Worm (Caenorhabditis elegans) whole organism, L3 larva: ENCODE measurements around the gene gipc-2.

Source experiments
- R02D3.7 ChIP-seq: fragments of 150-350 bp; optimal IDR thresholded peaks from 2 replicates; lab custom pipeline; 2014; ENCODE audit warnings: missing biosample characterization, missing genetic modification characterization
- ZK546.5 ChIP-seq: sonication (generic microtip); optimal IDR thresholded peaks from 2 replicates; lab custom pipeline; 2017; ENCODE audit warnings: missing biosample characterization, missing genetic modification characterization
- aly-2 ChIP-seq: fragments of 150-350 bp; optimal IDR thresholded peaks from 2 replicates; lab custom pipeline; 2014; ENCODE audit warnings: missing biosample characterization, missing genetic modification characterization
- ama-1 ChIP-seq: fragments of 150-350 bp; optimal IDR thresholded peaks from 2 replicates; lab custom pipeline; 2018
- ceh-16 ChIP-seq: sonication (generic microtip); optimal IDR thresholded peaks from 2 replicates; lab custom pipeline; 2017; ENCODE audit warnings: missing biosample characterization, missing genetic modification characterization
- ceh-28 ChIP-seq: fragments of 150-350 bp; optimal IDR thresholded peaks from 2 replicates; lab custom pipeline; 2014; ENCODE audit warnings: missing biosample characterization, missing genetic modification reagents, missing genetic modification characterization
- ceh-82 ChIP-seq: fragments of 150-350 bp; optimal IDR thresholded peaks from 2 replicates; lab custom pipeline; 2014; ENCODE audit warnings: missing biosample characterization, missing genetic modification characterization
- ceh-9 ChIP-seq: sonication (generic microtip); optimal IDR thresholded peaks from 2 replicates; lab custom pipeline; 2018; ENCODE audit warnings: missing biosample characterization, missing genetic modification characterization
- daf-12 ChIP-seq: fragments of 150-350 bp; optimal IDR thresholded peaks from 2 replicates; lab custom pipeline; 2014; ENCODE audit warnings: missing biosample characterization, missing genetic modification reagents, missing genetic modification characterization
- egl-27 ChIP-seq: sonication (generic microtip); optimal IDR thresholded peaks from 4 replicates; lab custom pipeline; 2017; ENCODE audit warnings: missing biosample characterization, missing genetic modification reagents, missing genetic modification characterization
- egl-5 ChIP-seq: fragments of 150-350 bp; optimal IDR thresholded peaks from 2 replicates; lab custom pipeline; 2017; ENCODE audit warnings: missing biosample characterization, missing genetic modification reagents, missing genetic modification characterization, inconsistent platforms
- elt-1 ChIP-seq: fragments of 150-350 bp; optimal IDR thresholded peaks from 2 replicates; lab custom pipeline; 2014; ENCODE audit warnings: missing biosample characterization, missing genetic modification characterization
- elt-2 ChIP-seq: sonication (generic microtip); optimal IDR thresholded peaks from 2 replicates; lab custom pipeline; 2016; ENCODE audit warnings: missing genetic modification reagents, mild to moderate bottlenecking, missing genetic modification characterization, missing compliant biosample characterization
- elt-3 ChIP-seq, 3 experiments: fragments of 150-350 bp in 1 of 3; sonication (generic microtip) in 2 of 3; optimal IDR thresholded peaks; 2 replicates in 2 of 3; 4 replicates in 1 of 3; lab custom pipeline; 2014 to 2017; ENCODE audit warnings: missing biosample characterization in 3 of 3, missing genetic modification characterization in 3 of 3
- eor-1 ChIP-seq, 2 experiments: fragments of 150-350 bp; optimal IDR thresholded peaks; 2 replicates each; lab custom pipeline; 2014 to 2018; ENCODE audit warnings: missing biosample characterization in 2 of 2, missing genetic modification characterization in 2 of 2
- fkh-10 ChIP-seq: sonication (generic microtip); optimal IDR thresholded peaks from 2 replicates; lab custom pipeline; 2017; ENCODE audit warnings: missing biosample characterization, missing genetic modification reagents, missing genetic modification characterization
- fos-1 ChIP-seq: fragments of 150-350 bp; optimal IDR thresholded peaks from 2 replicates; lab custom pipeline; 2014; ENCODE audit warnings: missing biosample characterization, missing genetic modification characterization
- hmg-11 ChIP-seq: sonication (generic microtip); optimal IDR thresholded peaks from 2 replicates; lab custom pipeline; 2016; ENCODE audit warnings: missing genetic modification characterization, missing compliant biosample characterization
- jun-1 ChIP-seq: fragments of 150-350 bp; optimal IDR thresholded peaks from 2 replicates; lab custom pipeline; 2014; ENCODE audit warnings: missing biosample characterization, missing genetic modification reagents, missing genetic modification characterization
- lin-15B ChIP-seq: fragments of 150-350 bp; optimal IDR thresholded peaks from 2 replicates; lab custom pipeline; 2014; ENCODE audit warnings: missing biosample characterization, missing genetic modification characterization
- lin-39 ChIP-seq: fragments of 150-350 bp; optimal IDR thresholded peaks from 2 replicates; lab custom pipeline; 2018; ENCODE audit warnings: missing biosample characterization, missing genetic modification reagents, missing genetic modification characterization
- mdl-1 ChIP-seq: fragments of 150-350 bp; optimal IDR thresholded peaks from 2 replicates; lab custom pipeline; 2014; ENCODE audit warnings: missing biosample characterization, missing genetic modification characterization
- mml-1 ChIP-seq: fragments of 150-350 bp; sonication (generic microtip); optimal IDR thresholded peaks from 3 replicates; lab custom pipeline; 2014; ENCODE audit warnings: missing biosample characterization, missing genetic modification characterization
- nfya-1 ChIP-seq: sonication (generic microtip); optimal IDR thresholded peaks from 2 replicates; lab custom pipeline; 2017; ENCODE audit warnings: missing genetic modification characterization, mild to moderate bottlenecking, missing compliant biosample characterization, antibody characterized with exemption, moderate library complexity; ENCODE audit not compliant: insufficient read depth
- nhr-11 ChIP-seq: fragments of 150-350 bp; optimal IDR thresholded peaks from 2 replicates; lab custom pipeline; 2014; ENCODE audit warnings: missing biosample characterization, missing genetic modification characterization
- nhr-237 ChIP-seq: fragments of 150-350 bp; optimal IDR thresholded peaks from 2 replicates; lab custom pipeline; 2014; ENCODE audit warnings: missing biosample characterization, missing genetic modification characterization
- nhr-25 ChIP-seq: sonication (generic microtip); optimal IDR thresholded peaks from 2 replicates; lab custom pipeline; 2017; ENCODE audit warnings: missing biosample characterization, missing genetic modification characterization
- nhr-28 ChIP-seq: fragments of 150-350 bp; optimal IDR thresholded peaks from 2 replicates; lab custom pipeline; 2014; ENCODE audit warnings: missing biosample characterization, missing genetic modification characterization
- nhr-67 ChIP-seq: fragments of 150-350 bp; optimal IDR thresholded peaks from 2 replicates; lab custom pipeline; 2014; ENCODE audit warnings: missing biosample characterization, missing genetic modification characterization
- nhr-76 ChIP-seq: fragments of 150-350 bp; sonication (generic microtip); optimal IDR thresholded peaks from 5 replicates; lab custom pipeline; 2014; ENCODE audit warnings: missing biosample characterization, missing genetic modification characterization
- nhr-77 ChIP-seq: fragments of 150-350 bp; optimal IDR thresholded peaks from 2 replicates; lab custom pipeline; 2014; ENCODE audit warnings: missing biosample characterization, missing genetic modification characterization
- pha-4 ChIP-seq: fragments of 150-350 bp; optimal IDR thresholded peaks from 2 replicates; lab custom pipeline; 2014; ENCODE audit warnings: missing biosample characterization, missing genetic modification reagents, missing genetic modification characterization
- pqm-1 ChIP-seq: fragments of 150-350 bp; optimal IDR thresholded peaks from 2 replicates; lab custom pipeline; 2017; ENCODE audit warnings: missing biosample characterization, missing genetic modification characterization, inconsistent platforms
- sea-2 ChIP-seq: fragments of 150-350 bp; sonication (generic microtip); optimal IDR thresholded peaks from 4 replicates; lab custom pipeline; 2014; ENCODE audit warnings: missing biosample characterization, missing genetic modification reagents, missing genetic modification characterization
- skn-1 ChIP-seq: fragments of 150-350 bp; optimal IDR thresholded peaks from 2 replicates; lab custom pipeline; 2014; ENCODE audit warnings: missing biosample characterization, missing genetic modification characterization
- snpc-4 ChIP-seq: fragments of 150-350 bp; optimal IDR thresholded peaks from 2 replicates; lab custom pipeline; 2014; ENCODE audit warnings: missing biosample characterization, missing genetic modification characterization
- tbx-2 ChIP-seq: sonication (generic microtip); optimal IDR thresholded peaks from 2 replicates; lab custom pipeline; 2016; ENCODE audit warnings: mild to moderate bottlenecking, missing genetic modification characterization, missing compliant biosample characterization
- unc-39 ChIP-seq: sonication (generic microtip); optimal IDR thresholded peaks from 4 replicates; lab custom pipeline; 2017; ENCODE audit warnings: missing biosample characterization, missing genetic modification characterization
- zag-1 ChIP-seq: fragments of 150-350 bp; optimal IDR thresholded peaks from 2 replicates; lab custom pipeline; 2014; ENCODE audit warnings: missing biosample characterization, missing genetic modification characterization
- ztf-11 ChIP-seq: fragments of 150-350 bp; optimal IDR thresholded peaks from 2 replicates; lab custom pipeline; 2014; ENCODE audit warnings: missing biosample characterization, missing genetic modification characterization
- ztf-4 ChIP-seq: fragments of 150-350 bp; optimal IDR thresholded peaks from 2 replicates; lab custom pipeline; 2014; ENCODE audit warnings: missing biosample characterization, missing genetic modification characterization

Gene gipc-2

DNA sequence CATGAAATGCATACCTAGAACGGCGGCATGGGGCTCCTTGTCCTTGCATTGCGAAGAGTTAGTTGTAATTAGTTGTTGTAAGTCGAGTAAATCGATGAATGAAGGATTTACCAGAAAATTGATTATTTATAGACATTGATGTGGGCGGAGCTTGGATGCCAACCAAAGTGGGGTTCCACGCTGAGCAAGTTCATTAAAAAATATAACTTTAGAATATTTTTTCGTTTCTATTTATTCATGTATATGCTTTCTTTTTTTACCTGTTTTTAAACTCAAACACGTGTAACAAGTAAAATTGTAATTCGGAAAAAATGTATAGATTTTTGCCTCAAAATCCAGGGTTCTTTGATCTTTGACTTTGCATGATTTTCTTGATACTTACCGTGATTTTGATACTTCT lies at the start of gene gipc-2:
Gene gipc-2 (minus strand): TSS at position 101 of the 400 bp plus-strand sequence.
- TF ChIP-seq nhr-67 (tag; lab: Kevin White, UChicago), result no peak
- TF ChIP-seq fkh-10, result no peak
- TF ChIP-seq ama-1, result no peak
- no peak for TF ChIP-seq elt-3 (tag; optimal IDR thresholded peaks at IDR 0.05; lab: Kevin White, UChicago)
- TF ChIP-seq elt-1 (tag; lab: Kevin White, UChicago), result no peak
- no peak for TF ChIP-seq ceh-16 (tag; lab: Kevin White, UChicago)
- no peak for TF ChIP-seq fos-1 (tag; lab: Kevin White, UChicago)
- no peak for TF ChIP-seq ceh-9 (tag; lab: Kevin White, UChicago)
- TF ChIP-seq unc-39, result no peak
- no peak for TF ChIP-seq mdl-1 (tag; lab: Kevin White, UChicago)
- TF ChIP-seq nhr-77 (tag; lab: Kevin White, UChicago), result no peak
- no peak for TF ChIP-seq egl-27

DNA sequence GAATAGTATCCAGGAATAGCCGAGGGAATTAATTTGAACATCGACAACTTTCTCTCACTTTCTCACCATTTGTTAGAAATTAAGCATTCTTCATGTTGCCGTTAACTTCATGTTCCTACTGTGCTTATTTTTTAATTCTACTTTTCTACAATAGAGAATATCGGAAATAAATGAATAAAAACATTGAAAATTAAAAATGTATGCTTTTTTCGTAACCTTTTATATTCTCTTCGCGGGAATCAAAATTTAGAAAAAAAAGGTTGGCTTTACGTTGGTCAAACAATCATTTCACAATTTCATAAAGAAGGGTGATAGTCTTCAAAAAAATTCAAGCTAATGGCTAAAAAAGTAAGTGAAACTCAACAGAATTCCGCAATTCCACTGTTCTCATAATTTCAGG lies 48.4 kb upstream of the gipc-2 start, which contains the start of gene W01B6.5:
Gene W01B6.5 (plus strand): TSS at position 301 of the 400 bp plus-strand sequence.
- TF ChIP-seq sea-2 (GFP tag; lab: Kevin White, UChicago), result no peak
- no peak for TF ChIP-seq mml-1 (tag; lab: Kevin White, UChicago)
- no peak for TF ChIP-seq ceh-28 (tag; lab: Kevin White, UChicago)
- no peak for TF ChIP-seq ama-1
- no peak for TF ChIP-seq ZK546.5 (tag; lab: Kevin White, UChicago)
- no peak for TF ChIP-seq nhr-25 (tag; lab: Kevin White, UChicago)
- TF ChIP-seq eor-1 (tag; optimal IDR thresholded peaks at IDR 0.05; lab: Kevin White, UChicago), result no peak
- no peak for TF ChIP-seq mdl-1 (tag; lab: Kevin White, UChicago)
- no peak for TF ChIP-seq nhr-67 (tag; lab: Kevin White, UChicago)
- no peak for TF ChIP-seq fkh-10
- no peak for TF ChIP-seq daf-12 (tag; lab: Kevin White, UChicago)
- TF ChIP-seq nhr-11 (tag; lab: Kevin White, UChicago), result no peak
- TF ChIP-seq pqm-1 (tag; lab: Kevin White, UChicago), result no peak
- no peak for TF ChIP-seq nhr-28 (tag; lab: Kevin White, UChicago)
- no peak for TF ChIP-seq lin-15B (tag; lab: Kevin White, UChicago)
- TF ChIP-seq R02D3.7, result no peak
- TF ChIP-seq unc-39, result no peak
- TF ChIP-seq elt-1 (tag; lab: Kevin White, UChicago), result no peak
- TF ChIP-seq, all 47 proteins: peak for 0

DNA sequence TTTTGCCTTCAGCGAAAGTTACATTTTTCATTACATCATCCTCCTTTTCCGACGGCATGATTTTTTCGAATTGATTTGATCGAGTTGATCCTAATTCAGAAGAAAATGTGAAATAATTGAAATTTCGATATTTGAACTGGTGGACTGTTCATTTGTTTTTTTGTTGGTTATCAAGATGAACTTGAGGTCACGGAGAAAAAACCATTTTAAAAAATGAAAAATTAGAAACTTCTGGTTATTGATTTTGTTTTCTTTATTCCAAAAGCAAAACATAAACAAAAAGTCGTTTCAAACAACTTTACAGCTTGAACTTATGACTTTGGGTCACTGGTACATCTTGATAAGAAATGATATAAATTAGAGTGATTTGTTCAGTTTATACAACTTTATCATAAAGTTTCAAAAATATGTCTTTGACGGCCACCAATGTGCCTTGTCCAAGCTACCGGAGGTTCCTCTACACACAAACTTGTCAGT lies 47.6 kb upstream of the gipc-2 start, which contains the start of the genes ttbk-4 and W01B6.4:
Gene ttbk-4 (minus strand): TSS at position 101 of the 477 bp plus-strand sequence.
Gene W01B6.4 (plus strand): TSS at position 427 of the 477 bp plus-strand sequence.
- no peak for TF ChIP-seq zag-1 (tag; lab: Kevin White, UChicago)
- TF ChIP-seq lin-39 (tag; lab: Kevin White, UChicago), result no peak
- TF ChIP-seq ama-1, result no peak
- TF ChIP-seq nhr-28 (tag; lab: Kevin White, UChicago), result no peak
- no peak for TF ChIP-seq tbx-2 (tag; lab: Kevin White, UChicago)
- no peak for TF ChIP-seq ceh-82 (tag; lab: Kevin White, UChicago)
- TF ChIP-seq ceh-9 (tag; lab: Kevin White, UChicago), result no peak
- no peak for TF ChIP-seq nhr-237
- no peak for TF ChIP-seq aly-2 (tag; lab: Kevin White, UChicago)
- TF ChIP-seq sea-2 (GFP tag; lab: Kevin White, UChicago), result no peak
- no peak for TF ChIP-seq nhr-76
- TF ChIP-seq hmg-11 (tag; lab: Kevin White, UChicago), result no peak
- no peak for TF ChIP-seq ztf-4 (tag; lab: Kevin White, UChicago)
- no peak for TF ChIP-seq skn-1 (tag; lab: Kevin White, UChicago)
- TF ChIP-seq ceh-28 (tag; lab: Kevin White, UChicago), result no peak
- TF ChIP-seq jun-1 (tag; lab: Kevin White, UChicago), result no peak
- TF ChIP-seq ztf-11, result no peak
- no peak for TF ChIP-seq fkh-10
- TF ChIP-seq daf-12 (tag; lab: Kevin White, UChicago), result no peak
- no peak for TF ChIP-seq snpc-4 (tag; lab: Kevin White, UChicago)

DNA sequence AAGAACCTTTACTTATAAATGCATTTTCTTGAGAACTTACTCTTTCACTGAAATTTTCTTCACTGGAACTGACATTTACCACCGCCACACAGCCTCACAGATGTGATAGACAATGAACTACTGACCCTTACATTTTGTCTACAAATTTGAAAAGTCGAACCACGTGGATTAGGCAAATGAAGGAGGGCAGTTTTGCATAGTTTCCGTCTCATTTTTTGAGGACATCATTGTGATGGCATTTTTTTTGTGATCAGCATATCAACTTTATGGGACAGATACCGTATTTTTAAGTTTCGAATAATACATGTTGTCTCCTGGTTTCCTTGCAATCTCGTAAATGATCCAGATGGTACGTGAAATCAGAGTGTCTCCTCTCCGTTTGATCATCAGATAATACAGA lies 45.1 kb upstream of the gipc-2 start, which contains the start of gene W01B6.3:
Gene W01B6.3 (minus strand): TSS at position 101 of the 400 bp plus-strand sequence.
- TF ChIP-seq tbx-2 (tag; lab: Kevin White, UChicago) (no peak), lin-15B (tag; lab: Kevin White, UChicago) (no peak), nhr-76 (no peak), nfya-1 (tag; lab: Kevin White, UChicago) (no peak), pqm-1 (tag; lab: Kevin White, UChicago) (no peak), ceh-9 (tag; lab: Kevin White, UChicago) (no peak), hmg-11 (tag; lab: Kevin White, UChicago) (no peak), sea-2 (GFP tag; lab: Kevin White, UChicago) (no peak), egl-5 (tag; lab: Kevin White, UChicago) (no peak), elt-2 (tag; lab: Kevin White, UChicago) (no peak), pha-4 (tag; lab: Kevin White, UChicago) (no peak), nhr-11 (tag; lab: Kevin White, UChicago) (no peak), ama-1 (no peak), ZK546.5 (tag; lab: Kevin White, UChicago) (no peak), R02D3.7 (no peak), elt-3 (tag; optimal IDR thresholded peaks at IDR 0.05; lab: Kevin White, UChicago) (no peak), ceh-82 (tag; lab: Kevin White, UChicago) (no peak)
